Worm (Caenorhabditis elegans): ENCODE data around the gene Y2H9A.4.

The Y2H9A.4 gene

ce11 chrV:13445229-13445949, at the start of gene Y2H9A.4:
Gene Y2H9A.4, plus strand, starts transcription at chrV:13445899.
- no peak for TF ChIP-seq mab-9 (GFP tag; IDR thresholded peaks at IDR 0.05)
- TF ChIP-seq aha-1 (tag; optimal IDR thresholded peaks at IDR 0.05): no peak
- TF ChIP-seq efl-1 (optimal IDR thresholded peaks at IDR 0.05): peak in 1 of 2 experiments; percentile 4
- no peak for TF ChIP-seq efl-1 (GFP tag; optimal IDR thresholded peaks at IDR 0.05 in 1 of 2)
- no peak for TF ChIP-seq nhr-90 (tag; optimal IDR thresholded peaks at IDR 0.05; ENCODE audit: poor library complexity)
- TF ChIP-seq blmp-1 (tag; optimal IDR thresholded peaks at IDR 0.05): peak; percentile 48
- peak; percentile 80 for TF ChIP-seq nhr-85 (tag)
- peak; percentile 46 for TF ChIP-seq nhr-20 (tag; optimal IDR thresholded peaks at IDR 0.05)
- TF ChIP-seq lsy-2 (tag; optimal IDR thresholded peaks at IDR 0.05): peak; percentile 5 to 37
- no peak for TF ChIP-seq zag-1 (tag; optimal IDR thresholded peaks at IDR 0.05)
- TF ChIP-seq snu-23 (GFP tag; optimal IDR thresholded peaks at IDR 0.05): peak; percentile 49
- no peak for TF ChIP-seq xbp-1 (tag; optimal IDR thresholded peaks at IDR 0.05)
- peak; percentile 13 for TF ChIP-seq rnt-1 (tag; optimal IDR thresholded peaks at IDR 0.05)
- peak; percentile 38 for TF ChIP-seq nhr-71 (tag; optimal IDR thresholded peaks at IDR 0.05)
- TF ChIP-seq lin-35 (GFP tag; optimal IDR thresholded peaks at IDR 0.05): no peak
- TF ChIP-seq unc-30 (tag; optimal IDR thresholded peaks at IDR 0.05): no peak

DNA sequence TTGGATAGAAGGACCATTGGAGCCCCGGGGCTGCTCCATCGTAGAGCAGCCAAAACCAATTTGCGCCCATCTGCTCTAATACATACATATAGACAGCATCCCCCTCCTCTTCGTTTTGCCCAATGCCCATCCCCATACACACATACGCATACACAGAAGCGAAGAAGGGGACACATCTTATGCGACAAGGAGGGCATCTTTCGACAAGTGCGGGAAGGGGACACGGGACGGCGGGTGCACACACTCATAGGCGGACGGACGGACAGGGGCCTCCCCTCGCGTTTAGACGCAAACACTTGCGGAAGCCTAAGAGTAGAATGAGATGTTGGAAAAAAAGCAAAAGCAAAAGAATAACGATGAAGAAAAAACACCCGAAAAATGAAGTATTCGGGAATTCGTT, 49.3 kb upstream of the Y2H9A.4 start:
- TF ChIP-seq dsc-1 (tag; optimal IDR thresholded peaks at IDR 0.05) (peak; percentile 54), egl-27 (tag; optimal IDR thresholded peaks at IDR 0.05) (no peak), rnt-1 (tag; optimal IDR thresholded peaks at IDR 0.05) (peak; percentile 13), ztf-11 (tag; optimal IDR thresholded peaks at IDR 0.05) (peak in 1 of 2 experiments; percentile 18), lin-14 (GFP tag; optimal IDR thresholded peaks at IDR 0.05) (peak; percentile 79), fkh-10 (GFP tag; optimal IDR thresholded peaks at IDR 0.05) (no peak), efl-1 (optimal IDR thresholded peaks at IDR 0.05) (no peak), efl-1 (GFP tag; optimal IDR thresholded peaks at IDR 0.05 in 1 of 2) (peak in 1 of 2 experiments; percentile 86), pax-3 (tag; optimal IDR thresholded peaks at IDR 0.05) (no peak), mab-9 (GFP tag; IDR thresholded peaks at IDR 0.05) (peak; percentile 16; the same call in 1 of the 2 replicates), tbx-2 (tag; optimal IDR thresholded peaks at IDR 0.05) (peak; percentile 10), lin-35 (GFP tag; optimal IDR thresholded peaks at IDR 0.05) (no peak), nhr-47 (tag; optimal IDR thresholded peaks at IDR 0.05) (peak; percentile 12), nhr-19 (GFP tag; conservative IDR thresholded peaks at IDR 0.05) (0 out of 2 replicates have a peak, but pooled peaks have one; percentile 7), F16B12.6 (tag; optimal IDR thresholded peaks at IDR 0.05) (no peak), unc-98 (GFP tag; IDR thresholded peaks at IDR 0.05) (no peak)

DNA sequence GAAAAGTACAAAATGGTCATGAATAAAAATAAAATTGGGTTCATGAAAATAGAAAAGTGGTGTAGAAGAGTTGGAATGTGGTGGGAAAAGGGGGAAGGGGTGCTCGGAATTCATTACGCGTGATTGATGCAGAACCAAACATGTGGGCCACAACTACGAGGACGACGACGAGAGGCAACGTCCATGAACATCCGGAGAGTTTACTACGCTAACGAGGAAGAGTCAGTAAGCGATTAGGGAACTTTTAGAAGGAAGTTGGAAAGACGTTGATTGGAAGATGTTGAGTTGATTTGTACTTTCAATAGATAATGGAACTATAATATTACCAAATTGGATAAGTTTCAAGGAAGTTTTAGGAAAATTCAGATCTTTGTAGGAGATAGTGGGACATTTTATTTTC, 44.0 kb upstream of the Y2H9A.4 start:
- TF ChIP-seq ceh-82 (tag; optimal IDR thresholded peaks at IDR 0.05): no peak
- TF ChIP-seq lin-14 (GFP tag; optimal IDR thresholded peaks at IDR 0.05): peak; percentile 63
- no peak for TF ChIP-seq ceh-63 (GFP tag; optimal IDR thresholded peaks at IDR 0.05)
- peak; percentile 38 for TF ChIP-seq dsc-1 (tag; optimal IDR thresholded peaks at IDR 0.05)
- no peak for TF ChIP-seq zip-4 (GFP tag; optimal IDR thresholded peaks at IDR 0.05)

ce11 chrV:13402524-13402923, 43.2 kb upstream of the Y2H9A.4 start:
- peak in 1 of 2 experiments; percentile 16 for TF ChIP-seq efl-1 (optimal IDR thresholded peaks at IDR 0.05)
- TF ChIP-seq efl-1 (GFP tag; optimal IDR thresholded peaks at IDR 0.05 in 1 of 2): peak in 1 of 2 experiments; percentile 88
- TF ChIP-seq nhr-20 (tag; optimal IDR thresholded peaks at IDR 0.05): peak; percentile 19
- TF ChIP-seq snu-23 (GFP tag; optimal IDR thresholded peaks at IDR 0.05): peak; percentile 38
- peak; percentile 70 for TF ChIP-seq rnt-1 (tag; optimal IDR thresholded peaks at IDR 0.05)
- no peak for TF ChIP-seq pqm-1 (tag; optimal IDR thresholded peaks at IDR 0.05)
- peak; percentile 72 for TF ChIP-seq lin-14 (GFP tag; optimal IDR thresholded peaks at IDR 0.05)
- no peak for TF ChIP-seq hlh-17 (GFP tag; optimal IDR thresholded peaks at IDR 0.05; ENCODE audit: borderline replicate concordance)
- TF ChIP-seq lin-39 (tag; optimal IDR thresholded peaks at IDR 0.05): peak; percentile 64
- TF ChIP-seq mep-1 (tag; optimal IDR thresholded peaks at IDR 0.05): peak; percentile 20
- peak; percentile 58 for TF ChIP-seq blmp-1 (tag; optimal IDR thresholded peaks at IDR 0.05)
- TF ChIP-seq unc-130 (tag; optimal IDR thresholded peaks at IDR 0.05): peak; percentile 2
- TF ChIP-seq dpl-1 (GFP tag; optimal IDR thresholded peaks at IDR 0.05): peak in 1 of 3 experiments; percentile 13
- TF ChIP-seq tbx-2 (tag; optimal IDR thresholded peaks at IDR 0.05): no peak
- TF ChIP-seq lin-35 (GFP tag; optimal IDR thresholded peaks at IDR 0.05): peak in 1 of 2 experiments; percentile 3
- peak; percentile 63 for TF ChIP-seq nhr-71 (tag; optimal IDR thresholded peaks at IDR 0.05)
- TF ChIP-seq mdl-1 (tag; optimal IDR thresholded peaks at IDR 0.05): peak in 1 of 2 experiments; percentile 19
- 0 out of 2 replicates have a peak, but pooled peaks have one; percentile 23 for TF ChIP-seq nhr-19 (GFP tag; conservative IDR thresholded peaks at IDR 0.05)
- TF ChIP-seq ets-5 (GFP tag; IDR thresholded peaks at IDR 0.05): no peak
- TF ChIP-seq dsc-1 (tag; optimal IDR thresholded peaks at IDR 0.05): peak; percentile 56
- TF ChIP-seq lsy-2 (tag; optimal IDR thresholded peaks at IDR 0.05): peak in 1 of 2 experiments; percentile 37
